Fruit fly (Drosophila melanogaster) S2 (cell line): ENCODE measurements around the gene CG17199.

Source experiments
- CG8478 ChIP-seq: fragments of >200 bp; optimal IDR thresholded peaks from 2 replicates; lab custom pipeline; 2018
- CTCF ChIP-seq, 2 experiments: fragments of >200 bp; optimal IDR thresholded peaks; 2 replicates each; lab custom pipeline; 2018

DNA sequence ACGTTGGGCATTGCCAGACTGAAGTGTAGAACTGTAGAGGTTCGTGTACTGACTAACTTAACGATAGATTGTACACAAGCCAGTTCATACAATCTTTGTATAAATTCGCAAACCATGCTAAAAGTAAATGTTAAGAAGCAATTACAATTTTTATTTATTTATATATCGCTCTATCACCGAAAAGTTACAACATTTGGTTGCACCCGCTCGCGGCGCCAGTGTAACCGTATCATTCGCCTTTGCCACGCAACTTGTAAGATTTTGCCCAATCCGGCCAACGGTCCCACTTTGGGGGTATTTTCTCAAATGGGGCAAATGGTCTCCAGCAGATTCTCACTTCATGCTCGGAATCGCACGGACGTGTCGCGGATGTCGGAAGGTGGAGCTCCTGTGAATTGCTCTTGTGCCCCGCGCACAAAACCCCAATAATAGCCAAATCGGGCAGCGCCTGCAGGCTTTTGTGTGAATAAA lies 42.9 kb upstream of the CG17199 start, which contains the start of gene cic:
- no peak for TF ChIP-seq CG8478
- TF ChIP-seq CTCF (optimal IDR thresholded peaks at IDR 0.05; lab: Kevin White, UChicago), result peak; percentile 36 to 47
